Fruit fly (Drosophila melanogaster): ENCODE measurements around the gene CG43061.
A peak's percentile ranks its signal among the peaks of the same experiment; 100 is the strongest.

The CG43061 gene

dm6 chr3R:8032923-8033478 lies 16.5 kb upstream of the CG43061 start, which contains the start of the genes CG11035 and unc-45 (continued):
- TF ChIP-seq CG3838 (GFP tag; optimal IDR thresholded peaks at IDR 0.05), result peak; percentile 41
- peak; percentile 50 for TF ChIP-seq Med (GFP tag)

- TF ChIP-seq ab (GFP tag; optimal IDR thresholded peaks at IDR 0.05) (no peak), chinmo (GFP tag; IDR thresholded peaks at IDR 0.05; ENCODE audit: partially characterized antibody) (no peak), CG2712 (tag; optimal IDR thresholded peaks at IDR 0.05) (peak; percentile 57), prd (optimal IDR thresholded peaks at IDR 0.05) (no peak), prd (GFP tag; IDR thresholded peaks at IDR 0.05) (peak; percentile 51; the same call in 1 of the 3 replicates), Max (GFP tag; optimal IDR thresholded peaks at IDR 0.05) (no peak), gcm (GFP tag; optimal IDR thresholded peaks at IDR 0.05) (peak; percentile 8), dmrt99B (tag; optimal IDR thresholded peaks at IDR 0.05) (peak; percentile 41), ATbp (GFP tag; optimal IDR thresholded peaks at IDR 0.05) (peak; percentile 13), fru (optimal IDR thresholded peaks at IDR 0.05) (no peak), CG14710 (tag; optimal IDR thresholded peaks at IDR 0.05) (peak; percentile 25), sim (GFP tag; IDR thresholded peaks at IDR 0.05) (0 out of 2 replicates have a peak, but pooled peaks have one; percentile 48), dm (GFP tag; optimal IDR thresholded peaks at IDR 0.05) (no peak), CG6689 (GFP tag; IDR thresholded peaks at IDR 0.05) (0 out of 2 replicates have a peak, but pooled peaks have one; percentile 22), CG9609 (GFP tag; optimal IDR thresholded peaks at IDR 0.05) (no peak), CG13123 (GFP tag; optimal IDR thresholded peaks at IDR 0.05) (no peak), CG8944 (GFP tag; optimal IDR thresholded peaks at IDR 0.05) (no peak), sima (GFP tag; optimal IDR thresholded peaks at IDR 0.05) (no peak), CG8089 (GFP tag; optimal IDR thresholded peaks at IDR 0.05) (no peak), unpg (GFP tag; optimal IDR thresholded peaks at IDR 0.05) (peak; percentile 9), tgo (GFP tag; IDR thresholded peaks at IDR 0.05) (no peak), CG6254 (GFP tag; optimal IDR thresholded peaks at IDR 0.05) (peak; percentile 9), CG17328 (GFP tag; IDR thresholded peaks at IDR 0.05) (peak; percentile 27; the same call in 1 of the 2 replicates), sens (GFP tag) (peak; percentile 75), CG8924 (tag; optimal IDR thresholded peaks at IDR 0.05) (no peak), HLH3B (GFP tag; IDR thresholded peaks at IDR 0.05) (0 out of 2 replicates have a peak, but pooled peaks have one; percentile 11), CG3726 (GFP tag; IDR thresholded peaks at IDR 0.05) (0 out of 3 replicates have a peak, but pooled peaks have one; percentile 60), CG7928 (GFP tag; optimal IDR thresholded peaks at IDR 0.05) (no peak), Ptx1 (GFP tag; IDR thresholded peaks at IDR 0.05) (peak; percentile 33; the same call in 1 of the 2 replicates), CG10979 (tag; optimal IDR thresholded peaks at IDR 0.05) (peak; percentile 60), Med (GFP tag) (no peak), Sox100B (GFP tag; optimal IDR thresholded peaks at IDR 0.05) (no peak), CG16813 (GFP tag; IDR thresholded peaks at IDR 0.05; ENCODE audit: partially characterized antibody) (no peak), CG1024 (GFP tag; IDR thresholded peaks at IDR 0.05) (peak; percentile 55), CG7839 (tag; optimal IDR thresholded peaks at IDR 0.05) (peak; percentile 3), E2f1 (GFP tag; IDR thresholded peaks at IDR 0.05) (peak; percentile 7; the same call in 1 of the 2 replicates), ci (GFP tag; IDR thresholded peaks at IDR 0.05) (peak; percentile 60; the same call in 2 of the 3 replicates), phol (tag; optimal IDR thresholded peaks at IDR 0.05) (peak; percentile 46), al (GFP tag; IDR thresholded peaks at IDR 0.05) (no peak), CG5245 (GFP tag; optimal IDR thresholded peaks at IDR 0.05) (peak; percentile 8), H2.0 (GFP tag; IDR thresholded peaks at IDR 0.05) (peak; percentile 12; the same call in 1 of the 2 replicates), CG32772 (GFP tag; IDR thresholded peaks at IDR 0.05) (peak; percentile 50), tin (GFP tag; optimal IDR thresholded peaks at IDR 0.05) (peak; percentile 15), CG17829 (tag; optimal IDR thresholded peaks at IDR 0.05) (peak; percentile 20), CG18262 (tag; optimal IDR thresholded peaks at IDR 0.05) (peak; percentile 53), fd96Cb (tag; optimal IDR thresholded peaks at IDR 0.05) (peak; percentile 39), CG17359 (tag; optimal IDR thresholded peaks at IDR 0.05) (peak; percentile 17), Asciz (GFP tag; optimal IDR thresholded peaks at IDR 0.05) (peak; percentile 36)
Observed at dm6 chr3R:8037896-8038295, 11.6 kb upstream of the CG43061 start.

Data from whole organism, embryonic.